Worm (Caenorhabditis elegans) whole organism, L4/young adult: Measurements from ENCODE around the gene F09B12.7.

Experiments
- W03F9.2 ChIP-seq: fragments of 150-350 bp; optimal IDR thresholded peaks from 2 replicates; lab custom pipeline; 2014; ENCODE audit warnings: missing biosample characterization, missing genetic modification characterization
- him-1 ChIP-seq: sonication (generic microtip); optimal IDR thresholded peaks from 2 replicates; lab custom pipeline; 2016; ENCODE audit warnings: missing genotype, missing genetic modification reagents, missing genetic modification characterization, missing compliant biosample characterization

DNA sequence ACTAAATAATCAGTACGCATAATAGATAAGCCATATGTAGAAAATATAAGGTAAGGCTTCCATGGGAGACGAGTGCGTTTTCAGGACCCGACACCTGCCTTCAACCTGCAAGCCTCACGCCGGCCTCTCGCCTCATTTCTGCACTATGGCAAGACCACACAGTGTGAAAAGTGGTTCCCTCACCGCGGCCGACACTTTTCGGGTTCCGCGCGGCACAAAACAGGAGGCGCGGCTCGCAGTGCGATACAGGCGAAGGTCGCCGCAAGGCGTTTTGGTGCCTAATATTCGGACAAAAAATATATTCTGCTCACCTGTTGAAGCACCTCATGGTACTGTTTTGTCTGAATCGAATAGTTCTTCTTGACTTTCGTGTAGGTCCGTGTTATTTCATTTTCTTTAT lies 24.7 kb downstream of the F09B12.7 start:
- no peak for TF ChIP-seq him-1 (tag; lab: Kevin White, UChicago)
- no peak for TF ChIP-seq W03F9.2 (tag; lab: Kevin White, UChicago)
